Worm (Caenorhabditis elegans) whole organism, L1 larva: Measurements from ENCODE around the gene C25G4.8.

Experiments
- F16B12.6 ChIP-seq: fragments of 150-350 bp; optimal IDR thresholded peaks from 2 replicates; lab custom pipeline; 2014; ENCODE audit warnings: missing biosample characterization, missing genetic modification characterization
- aly-2 ChIP-seq: fragments of 150-350 bp; optimal IDR thresholded peaks from 2 replicates; lab custom pipeline; 2014; ENCODE audit warnings: missing biosample characterization, missing genetic modification characterization
- blmp-1 ChIP-seq: fragments of 150-350 bp; optimal IDR thresholded peaks from 2 replicates; lab custom pipeline; 2014; ENCODE audit warnings: missing biosample characterization, missing genetic modification characterization
- ceh-63 ChIP-seq: fragments of 200-800 bp; sonication (Bioruptor generic); optimal IDR thresholded peaks from 2 replicates; lab custom pipeline; 2018; ENCODE audit warnings: mild to moderate bottlenecking, missing genetic modification characterization, missing compliant biosample characterization
- ceh-82 ChIP-seq, 3 experiments: fragments of 150-350 bp in 1 of 3; sonication (generic microtip) in 2 of 3; optimal IDR thresholded peaks; 2 replicates each; lab custom pipeline; 2014 to 2017; ENCODE audit warnings: missing biosample characterization in 3 of 3, missing genetic modification characterization in 3 of 3
- dpl-1 ChIP-seq, 3 experiments: fragments of 150-350 bp in 2 of 3; sonication (generic microtip) in 1 of 3; optimal IDR thresholded peaks; 2 replicates each; lab custom pipeline; 2014 to 2017; ENCODE audit warnings: missing biosample characterization in 3 of 3, missing genetic modification characterization in 3 of 3, missing genetic modification reagents in 3 of 3
- efl-1 ChIP-seq, 4 experiments: fragments of 150-350 bp; optimal IDR thresholded peaks in 3 of 4; peaks in 1 of 4; 1 replicate in 1 of 4; 2 replicates in 3 of 4; lab custom pipeline; 2014; ENCODE audit warnings: missing biosample characterization in 2 of 4, missing genetic modification characterization in 2 of 4, missing genetic modification reagents in 2 of 4
- egl-13 ChIP-seq: sonication (generic microtip); optimal IDR thresholded peaks from 2 replicates; lab custom pipeline; 2016; ENCODE audit warnings: missing genotype, missing genetic modification reagents, missing genetic modification characterization, missing compliant biosample characterization
- elt-2 ChIP-seq: sonication (generic microtip); optimal IDR thresholded peaks from 2 replicates; lab custom pipeline; 2016; ENCODE audit warnings: missing genetic modification characterization, mild to moderate bottlenecking, inconsistent platforms, missing compliant biosample characterization, missing genetic modification reagents
- elt-3 ChIP-seq, 6 experiments: fragments of 150-350 bp in 1 of 6; sonication (generic microtip); optimal IDR thresholded peaks; 2 replicates each; lab custom pipeline; 2017 to 2018; ENCODE audit warnings: missing biosample characterization in 6 of 6, missing genetic modification characterization in 6 of 6, inconsistent platforms in 1 of 6
- fkh-10 ChIP-seq: sonication (generic microtip); optimal IDR thresholded peaks from 2 replicates; lab custom pipeline; 2017; ENCODE audit warnings: missing biosample characterization, missing genetic modification reagents, missing genetic modification characterization
- fkh-4 ChIP-seq: sonication (generic microtip); optimal IDR thresholded peaks from 2 replicates; lab custom pipeline; 2016; ENCODE audit warnings: missing compliant biosample characterization, missing genetic modification characterization, borderline replicate concordance
- fkh-8 ChIP-seq: sonication (generic microtip); optimal IDR thresholded peaks from 2 replicates; lab custom pipeline; 2016; ENCODE audit warnings: mild to moderate bottlenecking, missing genetic modification characterization, missing compliant biosample characterization
- grh-1 ChIP-seq: fragments of 200-800 bp; sonication (Bioruptor generic); IDR thresholded peaks from 2 replicates; pipeline ENCODE4 v1.3.6; 2022; ENCODE audit warnings: missing genetic modification reagents, missing genetic modification characterization, missing compliant biosample characterization
- hlh-4 ChIP-seq: sonication (generic microtip); optimal IDR thresholded peaks from 2 replicates; lab custom pipeline; 2016; ENCODE audit warnings: mild to moderate bottlenecking, missing genetic modification characterization, missing compliant biosample characterization
- irx-1 ChIP-seq: sonication (generic microtip); optimal IDR thresholded peaks from 2 replicates; lab custom pipeline; 2016; ENCODE audit warnings: missing genetic modification characterization, missing compliant biosample characterization
- isw-1 ChIP-seq: fragments of 200-800 bp; sonication (Bioruptor generic); IDR thresholded peaks from 2 replicates; pipeline ENCODE4 v1.3.6; 2022; ENCODE audit warnings: missing genetic modification characterization, missing compliant biosample characterization
- jun-1 ChIP-seq: fragments of 150-350 bp; optimal IDR thresholded peaks from 2 replicates; lab custom pipeline; 2014; ENCODE audit warnings: missing biosample characterization, missing genetic modification reagents, missing genetic modification characterization
- lin-14 ChIP-seq: fragments of 200-800 bp; sonication (Bioruptor generic); optimal IDR thresholded peaks from 2 replicates; lab custom pipeline; 2018; ENCODE audit warnings: mild to moderate bottlenecking, missing genetic modification characterization, moderate library complexity, missing compliant biosample characterization
- lin-35 ChIP-seq, 2 experiments: fragments of 150-350 bp; optimal IDR thresholded peaks; 2 replicates each; lab custom pipeline; 2014; ENCODE audit warnings: missing biosample characterization in 2 of 2, missing genetic modification characterization in 2 of 2, missing genetic modification reagents in 2 of 2
- nhr-20 ChIP-seq: sonication (generic microtip); optimal IDR thresholded peaks from 2 replicates; lab custom pipeline; 2016; ENCODE audit warnings: mild to moderate bottlenecking, missing genetic modification characterization, missing compliant biosample characterization
- nhr-237 ChIP-seq: fragments of 150-350 bp; optimal IDR thresholded peaks from 2 replicates; lab custom pipeline; 2014; ENCODE audit warnings: missing biosample characterization, missing genetic modification characterization
- nhr-28 ChIP-seq: fragments of 150-350 bp; optimal IDR thresholded peaks from 2 replicates; lab custom pipeline; 2014; ENCODE audit warnings: missing biosample characterization, missing genetic modification characterization
- nhr-47 ChIP-seq: sonication (generic microtip); optimal IDR thresholded peaks from 2 replicates; lab custom pipeline; 2016; ENCODE audit warnings: mild to moderate bottlenecking, missing genetic modification characterization, moderate library complexity, missing compliant biosample characterization
- nhr-71 ChIP-seq: sonication (generic microtip); optimal IDR thresholded peaks from 2 replicates; lab custom pipeline; 2016; ENCODE audit warnings: mild to moderate bottlenecking, missing genetic modification characterization, moderate library complexity, missing compliant biosample characterization
- nhr-77 ChIP-seq: fragments of 150-350 bp; optimal IDR thresholded peaks from 2 replicates; lab custom pipeline; 2014; ENCODE audit warnings: missing biosample characterization, missing genetic modification characterization
- nhr-84 ChIP-seq: sonication (generic microtip); optimal IDR thresholded peaks from 2 replicates; lab custom pipeline; 2017; ENCODE audit warnings: missing biosample characterization, missing genetic modification characterization
- nhr-85 ChIP-seq: sonication (generic microtip); peaks from one replicate; lab custom pipeline; 2016; ENCODE audit warnings: missing genetic modification characterization, inconsistent platforms, missing compliant biosample characterization
- pqm-1 ChIP-seq: sonication (generic microtip); optimal IDR thresholded peaks from 3 replicates; lab custom pipeline; 2017; ENCODE audit warnings: missing biosample characterization, missing genetic modification characterization
- skn-1 ChIP-seq: fragments of 150-350 bp; optimal IDR thresholded peaks from 2 replicates; lab custom pipeline; 2014; ENCODE audit warnings: missing biosample characterization, missing genetic modification characterization
- snu-23 ChIP-seq: sonication (generic microtip); optimal IDR thresholded peaks from 2 replicates; lab custom pipeline; 2016; ENCODE audit warnings: missing genetic modification characterization, missing compliant biosample characterization
- sox-4 ChIP-seq: sonication (generic microtip); optimal IDR thresholded peaks from 2 replicates; lab custom pipeline; 2016; ENCODE audit warnings: missing genetic modification characterization, missing compliant biosample characterization
- tbx-2 ChIP-seq: sonication (generic microtip); optimal IDR thresholded peaks from 2 replicates; lab custom pipeline; 2016; ENCODE audit warnings: missing genetic modification characterization, missing compliant biosample characterization
- tlp-1 ChIP-seq: fragments of 150-350 bp; optimal IDR thresholded peaks from 2 replicates; lab custom pipeline; 2014; ENCODE audit warnings: missing biosample characterization, missing genetic modification characterization
- unc-130 ChIP-seq: fragments of 150-350 bp; optimal IDR thresholded peaks from 2 replicates; lab custom pipeline; 2017; ENCODE audit warnings: missing biosample characterization, missing genetic modification characterization, inconsistent platforms
- unc-30 ChIP-seq: sonication (generic microtip); optimal IDR thresholded peaks from 2 replicates; lab custom pipeline; 2017; ENCODE audit warnings: missing biosample characterization, missing genetic modification characterization
- ztf-11 ChIP-seq, 2 experiments: sonication (generic microtip); optimal IDR thresholded peaks; 2 replicates each; lab custom pipeline; 2016 to 2017; ENCODE audit warnings: missing genetic modification characterization in 2 of 2, missing biosample characterization in 1 of 2, missing compliant biosample characterization in 1 of 2

The C25G4.8 gene

DNA sequence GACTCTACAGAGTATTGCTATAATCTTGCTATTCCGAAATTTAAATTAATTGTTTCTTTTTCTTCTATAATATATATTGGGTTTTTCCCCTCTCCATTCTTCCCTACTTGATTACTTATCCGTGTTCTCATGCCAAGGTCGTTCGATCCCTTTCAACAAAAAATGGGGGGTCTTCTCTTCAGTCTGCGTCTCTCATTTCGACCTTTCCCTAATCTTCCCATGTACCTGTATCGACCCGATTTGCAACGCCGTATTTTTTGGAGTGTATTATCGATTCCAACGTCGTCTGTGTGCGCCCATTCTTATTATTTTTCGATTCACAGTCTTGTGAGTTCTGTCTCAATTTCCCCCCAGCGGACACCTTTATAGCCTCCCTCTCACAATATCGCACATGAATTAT is 4.5 kb upstream of the C25G4.8 start:
- peak; percentile 3 for TF ChIP-seq nhr-71
- peak; percentile 79 for TF ChIP-seq lin-14 (GFP tag; lab: Kevin White, UChicago)
- peak; percentile 23 for TF ChIP-seq nhr-20
- peak; percentile 40 for TF ChIP-seq blmp-1
- TF ChIP-seq jun-1 (tag; lab: Kevin White, UChicago), result no peak
- TF ChIP-seq grh-1 (GFP tag; lab: Robert Waterston, UW), result no peak
- peak; percentile 19 for TF ChIP-seq snu-23 (GFP tag; lab: Kevin White, UChicago)
- no peak for TF ChIP-seq nhr-84
- no peak for TF ChIP-seq isw-1 (GFP tag; lab: Robert Waterston, UW)
- TF ChIP-seq nhr-85 (tag; lab: Kevin White, UChicago), result peak; percentile 83
- no peak for TF ChIP-seq aly-2 (tag; lab: Kevin White, UChicago)
- TF ChIP-seq elt-3 (tag; optimal IDR thresholded peaks at IDR 0.05; lab: Kevin White, UChicago), result peak in 1 of 6 experiments; percentile 53
- peak in 1 of 2 experiments; percentile 11 for TF ChIP-seq lin-35 (GFP tag; optimal IDR thresholded peaks at IDR 0.05; lab: Kevin White, UChicago)

DNA sequence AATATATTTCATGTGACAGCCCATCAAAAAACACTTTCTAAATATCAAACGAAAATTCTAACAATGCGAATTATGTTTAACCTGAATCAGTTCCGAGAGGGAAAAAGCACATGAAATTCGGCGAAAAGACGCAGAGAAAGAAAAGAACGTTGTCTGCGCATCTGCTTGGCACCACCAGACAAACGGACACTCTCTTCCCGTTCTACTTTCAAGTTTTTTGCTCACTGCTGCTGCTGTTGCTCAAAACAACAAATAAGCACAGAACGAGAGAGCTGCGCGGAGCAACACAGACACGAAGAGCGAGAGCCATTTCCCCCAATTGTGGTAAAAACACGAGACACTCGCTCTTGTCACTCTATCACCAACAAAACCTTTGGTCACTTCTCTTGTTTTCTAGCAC is 1.6 kb upstream of the C25G4.8 start:
- TF ChIP-seq lin-14 (GFP tag; lab: Kevin White, UChicago) (peak; percentile 85), nhr-77 (tag; lab: Kevin White, UChicago) (peak; percentile 6), fkh-10 (GFP tag; lab: Kevin White, UChicago) (peak; percentile 19), lin-35 (GFP tag; optimal IDR thresholded peaks at IDR 0.05; lab: Kevin White, UChicago) (peak in 1 of 2 experiments; percentile 22), ceh-82 (tag; optimal IDR thresholded peaks at IDR 0.05; lab: Kevin White, UChicago) (peak in 1 of 3 experiments; percentile 46), fkh-8 (tag; lab: Kevin White, UChicago) (peak; percentile 83), dpl-1 (GFP tag; optimal IDR thresholded peaks at IDR 0.05; lab: Kevin White, UChicago) (no peak), nhr-85 (tag; lab: Kevin White, UChicago) (peak; percentile 38), nhr-237 (tag; lab: Kevin White, UChicago) (no peak), isw-1 (GFP tag; lab: Robert Waterston, UW) (no peak), skn-1 (tag; lab: Kevin White, UChicago) (peak; percentile 31), efl-1 (optimal IDR thresholded peaks at IDR 0.05; lab: Kevin White, UChicago) (peak; percentile 16 to 30), efl-1 (GFP tag; optimal IDR thresholded peaks at IDR 0.05 in 1 of 2; lab: Kevin White, UChicago) (peak in 1 of 2 experiments; percentile 15), pqm-1 (tag; lab: Kevin White, UChicago) (no peak)

DNA sequence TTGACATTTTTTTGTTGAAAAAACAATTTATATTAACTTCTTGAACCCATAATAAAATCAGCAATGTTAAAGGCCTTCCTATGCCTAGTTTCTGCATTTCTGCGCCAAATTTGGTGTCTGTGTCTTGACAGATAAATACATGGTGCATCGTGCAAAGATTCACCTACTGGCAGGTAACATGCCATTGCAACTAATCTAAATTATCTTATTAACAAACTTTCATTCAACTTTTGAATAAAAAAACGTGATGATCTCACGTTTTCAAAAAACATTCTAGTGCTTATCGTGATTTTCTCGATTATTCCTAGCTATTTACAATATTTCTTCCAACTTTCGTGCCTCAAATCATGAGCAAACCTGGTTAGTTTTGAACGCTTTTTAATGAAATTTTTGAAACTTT is 6.7 kb downstream of the C25G4.8 start, which contains the start of gene C25G4.7:
Gene C25G4.7, plus strand, starts transcription at position 301 of the 400 bp plus-strand sequence.
- no peak for TF ChIP-seq hlh-4 (tag; lab: Kevin White, UChicago)
- TF ChIP-seq ztf-11 (tag; optimal IDR thresholded peaks at IDR 0.05; lab: Kevin White, UChicago), result no peak
- no peak for TF ChIP-seq unc-130 (tag; lab: Kevin White, UChicago)

DNA sequence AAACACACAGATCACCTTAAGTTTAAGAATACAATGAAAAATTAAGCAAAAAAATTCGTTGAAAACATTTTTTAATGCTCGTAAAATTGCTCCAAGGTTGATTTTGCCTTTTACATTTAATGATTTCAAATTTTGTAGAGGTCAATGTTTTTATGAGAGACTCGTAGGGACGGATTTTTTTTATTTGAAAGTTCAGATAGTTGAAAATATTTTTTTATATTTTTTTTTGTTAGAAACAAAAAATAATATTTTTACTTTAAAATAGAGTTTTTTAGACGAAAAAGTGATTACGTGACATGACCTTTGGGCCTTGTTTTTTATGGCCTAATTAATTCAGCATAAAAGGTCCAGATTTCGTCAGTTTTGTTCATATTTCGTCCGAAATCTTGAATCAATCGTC is 8.5 kb downstream of the C25G4.8 start, which contains the start of gene smz-1:
Gene smz-1, plus strand, starts transcription at position 301 of the 400 bp plus-strand sequence.
- no peak for TF ChIP-seq nhr-28 (tag; lab: Kevin White, UChicago)
- TF ChIP-seq snu-23 (GFP tag; lab: Kevin White, UChicago), result no peak
- no peak for TF ChIP-seq isw-1 (GFP tag; lab: Robert Waterston, UW)
- TF ChIP-seq egl-13 (tag; lab: Kevin White, UChicago), result no peak
- TF ChIP-seq fkh-4 (tag; lab: Kevin White, UChicago), result no peak
- no peak for TF ChIP-seq efl-1 (optimal IDR thresholded peaks at IDR 0.05; lab: Kevin White, UChicago)
- TF ChIP-seq efl-1 (GFP tag; optimal IDR thresholded peaks at IDR 0.05 in 1 of 2; lab: Kevin White, UChicago), result no peak
- no peak for TF ChIP-seq tlp-1
- no peak for TF ChIP-seq nhr-84
- no peak for TF ChIP-seq unc-30 (tag; lab: Kevin White, UChicago)
- TF ChIP-seq elt-2 (tag; lab: Kevin White, UChicago), result no peak
- no peak for TF ChIP-seq fkh-8 (tag; lab: Kevin White, UChicago)
- no peak for TF ChIP-seq irx-1 (tag; lab: Kevin White, UChicago)
- TF ChIP-seq sox-4 (tag; lab: Kevin White, UChicago), result no peak
- no peak for TF ChIP-seq F16B12.6
- no peak for TF ChIP-seq ceh-82 (tag; optimal IDR thresholded peaks at IDR 0.05; lab: Kevin White, UChicago)
- TF ChIP-seq tbx-2 (tag; lab: Kevin White, UChicago), result no peak
- no peak for TF ChIP-seq nhr-47
- no peak for TF ChIP-seq ceh-63 (GFP tag; lab: Kevin White, UChicago)
- no peak for TF ChIP-seq nhr-71
- TF ChIP-seq, all 84 proteins: peak for 0
